Fruit fly (Drosophila melanogaster): ENCODE measurements around the gene Akr1B.

The Akr1B gene

DNA sequence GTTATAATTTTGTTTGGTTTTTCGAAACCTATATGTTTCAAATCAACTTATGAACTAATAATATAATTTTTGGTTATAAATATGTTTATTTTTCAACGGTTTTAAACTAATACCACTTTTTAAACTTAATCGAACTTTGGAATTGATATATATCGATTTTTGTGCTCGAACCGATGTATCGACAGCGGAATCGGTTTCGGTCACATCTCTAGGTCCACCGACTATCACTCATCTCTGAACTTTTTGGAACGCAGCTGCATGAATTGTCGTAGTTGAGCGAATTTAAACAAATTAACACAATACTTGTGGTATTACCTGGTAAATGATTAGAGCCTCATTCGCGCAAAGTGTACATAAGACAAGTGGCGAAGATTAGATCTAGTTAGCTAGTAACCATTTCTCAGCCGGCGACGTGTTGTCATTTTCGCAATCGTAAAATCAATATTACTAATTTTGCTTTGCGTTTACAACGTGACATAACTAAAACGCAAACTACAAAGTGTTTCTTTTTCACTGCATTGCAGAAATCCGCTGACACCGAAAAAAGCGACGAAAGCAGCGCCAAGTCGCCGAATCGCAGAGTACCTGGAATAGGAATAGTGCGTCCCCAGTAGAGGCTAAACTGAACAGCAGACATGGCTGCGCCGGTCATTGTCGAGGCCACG is 3.8 kb upstream of the Akr1B start, which contains the start of gene Apt1 (continued):
- TF ChIP-seq CG30020 (tag; optimal IDR thresholded peaks at IDR 0.05) = peak; percentile 5
- TF ChIP-seq CG34376 (GFP tag; optimal IDR thresholded peaks at IDR 0.05) = peak; percentile 43
- TF ChIP-seq CG7271 (tag; optimal IDR thresholded peaks at IDR 0.05) = peak; percentile 1
- TF ChIP-seq CG4282 (GFP tag; optimal IDR thresholded peaks at IDR 0.05) = no peak
- TF ChIP-seq fru (optimal IDR thresholded peaks at IDR 0.05) = no peak
- TF ChIP-seq Pdp1 (GFP tag; optimal IDR thresholded peaks at IDR 0.05) = peak in 1 of 2 experiments; percentile 65
- peak; percentile 86 for TF ChIP-seq hbn (GFP tag; IDR thresholded peaks at IDR 0.05; ENCODE audit: partially characterized antibody)
- peak; percentile 81 for TF ChIP-seq pzg (GFP tag; optimal IDR thresholded peaks at IDR 0.05)
- TF ChIP-seq CG9932 (GFP tag; IDR thresholded peaks at IDR 0.05) = peak; percentile 58; the same call in 1 of the 2 replicates
- no peak for TF ChIP-seq CG15696 (tag; optimal IDR thresholded peaks at IDR 0.05)
- peak; percentile 52 for TF ChIP-seq sob (GFP tag; IDR thresholded peaks at IDR 0.05)
- TF ChIP-seq CG4820 (GFP tag; optimal IDR thresholded peaks at IDR 0.05) = no peak
- TF ChIP-seq ash1 (GFP tag; optimal IDR thresholded peaks at IDR 0.05) = no peak
- peak; percentile 19 for TF ChIP-seq trem (tag; optimal IDR thresholded peaks at IDR 0.05)
- peak; percentile 88 for TF ChIP-seq stwl (tag; optimal IDR thresholded peaks at IDR 0.05)
- peak; percentile 96 for TF ChIP-seq CG7963 (GFP tag; IDR thresholded peaks at IDR 0.05; ENCODE audit: partially characterized antibody)
- TF ChIP-seq bsh (GFP tag; optimal IDR thresholded peaks at IDR 0.05) = no peak
- TF ChIP-seq sug (tag; optimal IDR thresholded peaks at IDR 0.05) = peak; percentile 18
- no peak for TF ChIP-seq gcm (GFP tag; optimal IDR thresholded peaks at IDR 0.05)
- TF ChIP-seq vnd (GFP tag; IDR thresholded peaks at IDR 0.05; ENCODE audit: partially characterized antibody) = peak; percentile 95
- TF ChIP-seq Lhr (GFP tag; optimal IDR thresholded peaks at IDR 0.05) = peak; percentile 14
- TF ChIP-seq Myb (GFP tag; optimal IDR thresholded peaks at IDR 0.05) = peak; percentile 90
- TF ChIP-seq CG17612 (GFP tag; IDR thresholded peaks at IDR 0.05) = no peak
- peak; percentile 95 for TF ChIP-seq tna (GFP tag; IDR thresholded peaks at IDR 0.05; ENCODE audit: partially characterized antibody)
- TF ChIP-seq nau (GFP tag; optimal IDR thresholded peaks at IDR 0.05) = no peak
- TF ChIP-seq E2f2 (GFP tag; IDR thresholded peaks at IDR 0.05) = peak; percentile 77
- no peak for TF ChIP-seq CG18262 (tag; optimal IDR thresholded peaks at IDR 0.05)
- peak; percentile 93 for TF ChIP-seq inv (GFP tag; IDR thresholded peaks at IDR 0.05; ENCODE audit: partially characterized antibody)
- peak; percentile 98 for TF ChIP-seq amos (GFP tag; IDR thresholded peaks at IDR 0.05; ENCODE audit: partially characterized antibody)
- peak; percentile 1 for TF ChIP-seq Fer1 (GFP tag; optimal IDR thresholded peaks at IDR 0.05)
- TF ChIP-seq zfh2 (GFP tag; optimal IDR thresholded peaks at IDR 0.05) = no peak
- TF ChIP-seq CG2116 (GFP tag; optimal IDR thresholded peaks at IDR 0.05) = peak; percentile 65
- no peak for TF ChIP-seq CG13894 (tag; optimal IDR thresholded peaks at IDR 0.05)
- peak; percentile 94 for TF ChIP-seq Sry-δ (GFP tag; optimal IDR thresholded peaks at IDR 0.05)
- TF ChIP-seq CG13624 (GFP tag; optimal IDR thresholded peaks at IDR 0.05) = no peak
- peak; percentile 91 for TF ChIP-seq BEAF-32 (GFP tag; optimal IDR thresholded peaks at IDR 0.05)
- peak; percentile 35; the same call in 1 of the 4 replicates for TF ChIP-seq Gug (GFP tag; IDR thresholded peaks at IDR 0.05)
- peak; percentile 95 for TF ChIP-seq Dref (GFP tag; IDR thresholded peaks at IDR 0.05)
- peak; percentile 35 for TF ChIP-seq lilli (GFP tag; optimal IDR thresholded peaks at IDR 0.05)
- TF ChIP-seq nerfin-2 (GFP tag; IDR thresholded peaks at IDR 0.05; ENCODE audit: partially characterized antibody) = peak; percentile 82
- TF ChIP-seq mld (GFP tag; IDR thresholded peaks at IDR 0.05; ENCODE audit: partially characterized antibody) = peak; percentile 90
- TF ChIP-seq CG10654 (GFP tag; optimal IDR thresholded peaks at IDR 0.05) = no peak
- peak; percentile 14 for TF ChIP-seq CG17829 (tag; optimal IDR thresholded peaks at IDR 0.05)
- TF ChIP-seq CG4617 (GFP tag; optimal IDR thresholded peaks at IDR 0.05; ENCODE audit: borderline replicate concordance) = peak; percentile 41
- TF ChIP-seq CG16813 (GFP tag; IDR thresholded peaks at IDR 0.05; ENCODE audit: partially characterized antibody) = peak; percentile 92
- peak; percentile 85 for TF ChIP-seq MBD-R2 (GFP tag; IDR thresholded peaks at IDR 0.05)
- peak; percentile 26 for TF ChIP-seq CG2120 (GFP tag; optimal IDR thresholded peaks at IDR 0.05)
- TF ChIP-seq CG3995 (GFP tag; optimal IDR thresholded peaks at IDR 0.05) = peak; percentile 4

Measured in whole organism, embryonic.